Worm (Caenorhabditis elegans) whole organism, L4 larva: ENCODE data around the gene sre-1.

ENCODE experiments used
- F26F4.8 ChIP-seq: fragments of 200-800 bp; sonication (Bioruptor generic); conservative IDR thresholded peaks from 2 replicates; pipeline ENCODE4 v1.3.6; 2022; ENCODE audit warnings: missing genetic modification characterization, missing compliant biosample characterization
- R02D3.7 ChIP-seq: fragments of 150-350 bp; sonication (generic microtip); optimal IDR thresholded peaks from 3 replicates; lab custom pipeline; 2014; ENCODE audit warnings: missing biosample characterization, missing genetic modification characterization
- Y48G9A.11 ChIP-seq: fragments of 200-800 bp; sonication (Bioruptor generic); IDR thresholded peaks from 2 replicates; pipeline ENCODE4 v1.3.6; 2022; ENCODE audit warnings: missing genetic modification reagents, missing genetic modification characterization, missing compliant biosample characterization
- fkh-10 ChIP-seq: fragments of 150-350 bp; optimal IDR thresholded peaks from 2 replicates; lab custom pipeline; 2014; ENCODE audit warnings: missing biosample characterization, missing genetic modification reagents, missing genetic modification characterization
- lin-15B ChIP-seq: fragments of 150-350 bp; sonication (generic microtip); optimal IDR thresholded peaks from 3 replicates; lab custom pipeline; 2014; ENCODE audit warnings: missing biosample characterization, missing genetic modification characterization
- pqm-1 ChIP-seq: sonication (generic microtip); optimal IDR thresholded peaks from 2 replicates; lab custom pipeline; 2017; ENCODE audit warnings: missing biosample characterization, missing genetic modification characterization
- skn-1 ChIP-seq: fragments of 150-350 bp; optimal IDR thresholded peaks from 2 replicates; lab custom pipeline; 2014; ENCODE audit warnings: missing biosample characterization, missing genetic modification characterization
- tag-97 ChIP-seq: fragments of 200-800 bp; sonication (Bioruptor generic); IDR thresholded peaks from 2 replicates; pipeline ENCODE4 v1.3.6; 2022; ENCODE audit warnings: missing genetic modification characterization, missing compliant biosample characterization

DNA sequence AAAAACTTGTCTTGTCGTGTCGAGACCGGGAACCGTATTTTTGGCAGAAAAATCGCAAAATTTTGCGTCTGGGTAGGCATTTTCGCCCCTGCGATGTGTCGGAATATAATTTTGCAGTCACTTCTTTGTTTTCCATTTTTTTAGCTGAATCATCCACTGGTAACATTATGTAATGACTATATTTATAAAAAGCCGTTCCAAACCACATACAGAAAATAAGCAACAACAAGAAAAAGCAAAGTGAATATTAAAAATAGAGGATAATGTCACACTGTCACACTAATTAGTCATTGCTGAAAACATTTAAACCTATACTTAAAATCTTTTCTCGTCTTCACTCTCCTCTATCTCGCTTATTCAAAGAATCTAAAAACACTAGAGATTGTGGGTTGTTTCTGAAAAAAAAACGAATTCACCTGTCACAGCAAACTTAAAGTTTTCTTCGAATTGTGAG is at the start of gene sre-1:
- no peak for TF ChIP-seq Y48G9A.11
- no peak for TF ChIP-seq fkh-10 (GFP tag; lab: Kevin White, UChicago)
- TF ChIP-seq F26F4.8 = no peak
- no peak for TF ChIP-seq skn-1 (tag; lab: Kevin White, UChicago)
- TF ChIP-seq tag-97 = no peak
- TF ChIP-seq pqm-1 (tag; lab: Kevin White, UChicago) = no peak
- TF ChIP-seq R02D3.7 = no peak
- TF ChIP-seq lin-15B (tag; lab: Kevin White, UChicago) = no peak
